Worm (Caenorhabditis elegans) whole organism, mixed stage, embryonic: ENCODE data around the gene clec-36.

Experiments used
- M03D4.4 ChIP-seq: sonication (generic microtip); optimal IDR thresholded peaks from 2 replicates; lab custom pipeline; 2017; ENCODE audit warnings: mild to moderate bottlenecking, missing genetic modification characterization, missing compliant biosample characterization
- bed-3 ChIP-seq: fragments of 200-800 bp; sonication (Bioruptor generic); optimal IDR thresholded peaks from 3 replicates; lab custom pipeline; 2018; ENCODE audit warnings: mild to moderate bottlenecking, missing genetic modification characterization, moderate library complexity, missing compliant biosample characterization
- ceh-39 ChIP-seq: fragments of 150-350 bp; optimal IDR thresholded peaks from 2 replicates; lab custom pipeline; 2014; ENCODE audit warnings: missing biosample characterization, missing genetic modification characterization
- ceh-43 ChIP-seq: fragments of 200-800 bp; sonication (Bioruptor generic); optimal IDR thresholded peaks from 2 replicates; lab custom pipeline; 2018; ENCODE audit warnings: mild to moderate bottlenecking, missing genetic modification characterization, moderate library complexity, missing compliant biosample characterization
- ceh-83 ChIP-seq: fragments of 200-800 bp; sonication (Bioruptor generic); optimal IDR thresholded peaks from 2 replicates; lab custom pipeline; 2018; ENCODE audit warnings: mild to moderate bottlenecking, missing genetic modification characterization, missing compliant biosample characterization
- ces-1 ChIP-seq: fragments of 150-350 bp; optimal IDR thresholded peaks from 2 replicates; lab custom pipeline; 2014; ENCODE audit warnings: missing biosample characterization, missing genetic modification reagents, missing genetic modification characterization
- drap-1 ChIP-seq: fragments of 200-800 bp; sonication (Bioruptor generic); optimal IDR thresholded peaks from 3 replicates; lab custom pipeline; 2018; ENCODE audit warnings: mild to moderate bottlenecking, missing genetic modification characterization, missing compliant biosample characterization
- elt-3 ChIP-seq: fragments of 150-350 bp; optimal IDR thresholded peaks from 2 replicates; lab custom pipeline; 2014; ENCODE audit warnings: missing biosample characterization, missing genetic modification characterization
- flh-1 ChIP-seq: fragments of 200-800 bp; sonication (Bioruptor generic); optimal IDR thresholded peaks from 2 replicates; lab custom pipeline; 2018; ENCODE audit warnings: mild to moderate bottlenecking, missing genetic modification characterization, moderate library complexity, missing compliant biosample characterization
- hlh-1 ChIP-seq: fragments of 150-350 bp; optimal IDR thresholded peaks from 2 replicates; lab custom pipeline; 2014; ENCODE audit warnings: missing biosample characterization, missing genetic modification reagents, missing genetic modification characterization
- lin-13 ChIP-seq: fragments of 150-350 bp; optimal IDR thresholded peaks from 2 replicates; lab custom pipeline; 2014; ENCODE audit warnings: missing biosample characterization, missing genetic modification characterization
- lin-32 ChIP-seq: fragments of 200-800 bp; sonication (Bioruptor generic); optimal IDR thresholded peaks from 2 replicates; lab custom pipeline; 2018; ENCODE audit warnings: mild to moderate bottlenecking, missing genetic modification characterization, missing compliant biosample characterization
- lsy-2 ChIP-seq: fragments of 150-350 bp; optimal IDR thresholded peaks from 2 replicates; lab custom pipeline; 2014; ENCODE audit warnings: missing biosample characterization, missing genetic modification characterization
- mab-5 ChIP-seq: fragments of 150-350 bp; optimal IDR thresholded peaks from 2 replicates; lab custom pipeline; 2014; ENCODE audit warnings: missing biosample characterization, missing genetic modification characterization
- mep-1 ChIP-seq: fragments of 150-350 bp; optimal IDR thresholded peaks from 2 replicates; lab custom pipeline; 2017; ENCODE audit warnings: missing biosample characterization, missing genetic modification reagents, missing genetic modification characterization, inconsistent platforms
- mls-2 ChIP-seq: sonication (generic microtip); optimal IDR thresholded peaks from 2 replicates; lab custom pipeline; 2016; ENCODE audit warnings: mild to moderate bottlenecking, missing genetic modification characterization, moderate library complexity, missing compliant biosample characterization
- nhr-12 ChIP-seq: fragments of 150-350 bp; optimal IDR thresholded peaks from 2 replicates; lab custom pipeline; 2014; ENCODE audit warnings: missing biosample characterization, missing genetic modification characterization
- nhr-2 ChIP-seq: fragments of 150-350 bp; optimal IDR thresholded peaks from 2 replicates; lab custom pipeline; 2014; ENCODE audit warnings: missing biosample characterization, missing genetic modification characterization
- nhr-237 ChIP-seq: fragments of 150-350 bp; optimal IDR thresholded peaks from 2 replicates; lab custom pipeline; 2014; ENCODE audit warnings: missing biosample characterization, missing genetic modification characterization
- nhr-28 ChIP-seq: fragments of 150-350 bp; optimal IDR thresholded peaks from 2 replicates; lab custom pipeline; 2014; ENCODE audit warnings: missing biosample characterization, missing genetic modification characterization
- nhr-76 ChIP-seq: sonication (generic microtip); optimal IDR thresholded peaks from 2 replicates; lab custom pipeline; 2017; ENCODE audit warnings: missing biosample characterization, missing genetic modification characterization
- sem-2 ChIP-seq: fragments of 200-800 bp; sonication (Bioruptor generic); optimal IDR thresholded peaks from 2 replicates; lab custom pipeline; 2018; ENCODE audit warnings: mild to moderate bottlenecking, missing genetic modification characterization, missing compliant biosample characterization
- snpc-4 ChIP-seq: fragments of 150-350 bp; optimal IDR thresholded peaks from 2 replicates; lab custom pipeline; 2014; ENCODE audit warnings: missing biosample characterization, missing genetic modification characterization
- sptf-1 ChIP-seq: sonication (generic microtip); optimal IDR thresholded peaks from 2 replicates; lab custom pipeline; 2017; ENCODE audit warnings: mild to moderate bottlenecking, missing genetic modification characterization, moderate library complexity, missing compliant biosample characterization
- tbx-8 ChIP-seq: fragments of 200-800 bp; sonication (Bioruptor generic); optimal IDR thresholded peaks from 2 replicates; lab custom pipeline; 2018; ENCODE audit warnings: mild to moderate bottlenecking, missing genetic modification characterization, moderate library complexity, missing compliant biosample characterization
- unc-120 ChIP-seq: sonication (generic microtip); optimal IDR thresholded peaks from 2 replicates; lab custom pipeline; 2017; ENCODE audit warnings: missing genetic modification characterization, missing compliant biosample characterization; ENCODE audit not compliant: poor library complexity, severe bottlenecking
- unc-39 ChIP-seq: fragments of 150-350 bp; optimal IDR thresholded peaks from 2 replicates; lab custom pipeline; 2014; ENCODE audit warnings: missing biosample characterization, missing genetic modification characterization
- unc-62 ChIP-seq: fragments of 150-350 bp; optimal IDR thresholded peaks from 2 replicates; lab custom pipeline; 2014; ENCODE audit warnings: missing biosample characterization, missing genetic modification reagents, missing genetic modification characterization
- zip-8 ChIP-seq: fragments of 150-350 bp; optimal IDR thresholded peaks from 2 replicates; lab custom pipeline; 2014; ENCODE audit warnings: missing biosample characterization, missing genetic modification characterization
- ztf-11 ChIP-seq: fragments of 150-350 bp; optimal IDR thresholded peaks from 2 replicates; lab custom pipeline; 2014; ENCODE audit warnings: missing biosample characterization, missing genetic modification characterization

clec-36 gene

ce11 chrV:16857977-16858479 lies 9.6 kb upstream of the clec-36 start, which contains the start of the genes clec-31 and clec-22:
Gene clec-31, minus strand, starts transcription at chrV:16858077.
Gene clec-22, plus strand, starts transcription at chrV:16858429.
- TF ChIP-seq unc-62 (no peak), nhr-76 (no peak), drap-1 (GFP tag; lab: Kevin White, UChicago) (no peak), lin-32 (GFP tag; lab: Kevin White, UChicago) (no peak), sem-2 (GFP tag; lab: Kevin White, UChicago) (no peak), snpc-4 (tag; lab: Kevin White, UChicago) (no peak), hlh-1 (no peak), lsy-2 (no peak)
- TF ChIP-seq, all 35 proteins: peak for 0

ce11 chrV:16853956-16854683 lies 5.7 kb upstream of the clec-36 start, which contains the start of the genes clec-35 and clec-27:
Gene clec-35, minus strand, starts transcription at chrV:16854056.
Gene clec-27, plus strand, starts transcription at chrV:16854633.
- TF ChIP-seq lsy-2 (no peak), mab-5 (tag; lab: Kevin White, UChicago) (no peak), drap-1 (GFP tag; lab: Kevin White, UChicago) (no peak), mls-2 (tag; lab: Kevin White, UChicago) (no peak), snpc-4 (tag; lab: Kevin White, UChicago) (no peak), nhr-237 (tag; lab: Kevin White, UChicago) (no peak), lin-13 (no peak), tbx-8 (GFP tag; lab: Kevin White, UChicago) (no peak), ztf-11 (no peak), hlh-1 (no peak), mep-1 (no peak), flh-1 (no peak), ceh-43 (GFP tag; lab: Kevin White, UChicago) (no peak)

- TF ChIP-seq tbx-8 (GFP tag; lab: Kevin White, UChicago), result no peak
- no peak for TF ChIP-seq mls-2 (tag; lab: Kevin White, UChicago)
- TF ChIP-seq nhr-76, result no peak
- TF ChIP-seq unc-120 (tag; lab: Kevin White, UChicago), result no peak
- no peak for TF ChIP-seq zip-8 (tag; lab: Kevin White, UChicago)
- no peak for TF ChIP-seq nhr-2 (tag; lab: Kevin White, UChicago)
- no peak for TF ChIP-seq M03D4.4
- no peak for TF ChIP-seq nhr-237 (tag; lab: Kevin White, UChicago)
- TF ChIP-seq lin-13, result no peak
- no peak for TF ChIP-seq flh-1
- TF ChIP-seq unc-39 (tag; lab: Kevin White, UChicago), result no peak
- TF ChIP-seq nhr-12 (tag; lab: Kevin White, UChicago), result no peak
- TF ChIP-seq nhr-28 (tag; lab: Kevin White, UChicago), result no peak
- TF ChIP-seq ztf-11, result no peak
- no peak for TF ChIP-seq snpc-4 (tag; lab: Kevin White, UChicago)
- TF ChIP-seq sptf-1, result no peak
- no peak for TF ChIP-seq elt-3 (tag; lab: Kevin White, UChicago)
- TF ChIP-seq sem-2 (GFP tag; lab: Kevin White, UChicago), result no peak
- no peak for TF ChIP-seq hlh-1
- no peak for TF ChIP-seq ceh-83 (GFP tag; lab: Kevin White, UChicago)
- TF ChIP-seq, all 35 proteins: peak for 0
These were observed 3.6 kb upstream of the clec-36 start, which contains the start of gene clec-37 for ce11 chrV:16852002-16852401. Gene clec-37, minus strand, starts transcription at chrV:16852102.

ce11 chrV:16842941-16843340 lies 5.5 kb downstream of the clec-36 start, which contains the start of gene clec-25:
Gene clec-25, plus strand, starts transcription at chrV:16843241.
- TF ChIP-seq tbx-8 (GFP tag; lab: Kevin White, UChicago), result no peak
- TF ChIP-seq M03D4.4, result no peak
- TF ChIP-seq ceh-83 (GFP tag; lab: Kevin White, UChicago), result no peak
- no peak for TF ChIP-seq hlh-1
- TF ChIP-seq ces-1 (GFP tag; lab: Kevin White, UChicago), result no peak
- TF ChIP-seq ceh-43 (GFP tag; lab: Kevin White, UChicago), result no peak
- no peak for TF ChIP-seq ceh-39 (tag; lab: Kevin White, UChicago)
- TF ChIP-seq ztf-11, result no peak
- TF ChIP-seq nhr-12 (tag; lab: Kevin White, UChicago), result no peak
- TF ChIP-seq unc-62, result no peak
- no peak for TF ChIP-seq sem-2 (GFP tag; lab: Kevin White, UChicago)

ce11 chrV:16840961-16841360 lies 7.4 kb downstream of the clec-36 start, which contains the start of gene clec-40:
Gene clec-40, minus strand, starts transcription at chrV:16841061.
- TF ChIP-seq mab-5 (tag; lab: Kevin White, UChicago) (no peak), bed-3 (GFP tag; lab: Kevin White, UChicago) (no peak), M03D4.4 (no peak), zip-8 (tag; lab: Kevin White, UChicago) (no peak), ceh-43 (GFP tag; lab: Kevin White, UChicago) (no peak), unc-39 (tag; lab: Kevin White, UChicago) (no peak)
